Fruit fly (Drosophila melanogaster) whole organism, embryonic: Measurements from ENCODE around the gene CG46397.

Experiments
- BtbVII ChIP-seq: fragments of 200-800 bp; sonication (Bioruptor generic); optimal IDR thresholded peaks from 3 replicates; lab custom pipeline; 2017; ENCODE audit warnings: missing biosample characterization, mild to moderate bottlenecking, missing genetic modification characterization
- CG10209 ChIP-seq: fragments of 200-800 bp; sonication (Bioruptor generic); optimal IDR thresholded peaks from 3 replicates; lab custom pipeline; 2017; ENCODE audit warnings: missing biosample characterization, mild to moderate bottlenecking, missing genetic modification characterization, missing genetic modification reagents
- CG10267 ChIP-seq: fragments of 200-800 bp; sonication (Bioruptor generic); optimal IDR thresholded peaks from 2 replicates; lab custom pipeline; 2018; ENCODE audit warnings: missing biosample characterization, mild to moderate bottlenecking, missing genetic modification characterization, moderate library complexity
- CG10543 ChIP-seq: fragments of 200-800 bp; sonication (Bioruptor generic); optimal IDR thresholded peaks from 3 replicates; lab custom pipeline; 2017; ENCODE audit warnings: missing biosample characterization, mild to moderate bottlenecking, missing genetic modification characterization, moderate library complexity
- CG12236 ChIP-seq: fragments of 200-800 bp; sonication (Bioruptor generic); optimal IDR thresholded peaks from 2 replicates; lab custom pipeline; 2016; ENCODE audit warnings: missing biosample characterization, missing genetic modification characterization
- CG1233 ChIP-seq: fragments of 200-800 bp; sonication (Bioruptor generic); optimal IDR thresholded peaks from 4 replicates; lab custom pipeline; 2018; ENCODE audit warnings: missing biosample characterization, mild to moderate bottlenecking, missing genetic modification characterization
- CG12769 ChIP-seq: fragments of 200-800 bp; sonication (Bioruptor generic); optimal IDR thresholded peaks from 2 replicates; lab custom pipeline; 2019; ENCODE audit warnings: missing biosample characterization, mild to moderate bottlenecking, missing genetic modification characterization, moderate library complexity
- CG13296 ChIP-seq: fragments of 200-800 bp; sonication (Bioruptor generic); optimal IDR thresholded peaks from 3 replicates; lab custom pipeline; 2018; ENCODE audit warnings: missing biosample characterization, mild to moderate bottlenecking, missing genetic modification characterization
- CG2120 ChIP-seq: fragments of 200-800 bp; sonication (Bioruptor generic); optimal IDR thresholded peaks from 3 replicates; lab custom pipeline; 2016; ENCODE audit warnings: missing biosample characterization, missing genetic modification characterization
- CG2199 ChIP-seq: fragments of 200-800 bp; sonication (Bioruptor generic); IDR thresholded peaks from 3 replicates; pipeline ENCODE4 v1.3.6; 2022; ENCODE audit warnings: missing biosample characterization, missing genetic modification characterization
- CG33213 ChIP-seq: fragments of 200-800 bp; sonication (Bioruptor generic); optimal IDR thresholded peaks from 3 replicates; lab custom pipeline; 2016; ENCODE audit warnings: missing biosample characterization, missing genetic modification characterization
- CG3726 ChIP-seq: fragments of 200-800 bp; sonication (Bioruptor generic); IDR thresholded peaks from 3 replicates; pipeline ENCODE4, ENCODE4 v1.3.6; 2022; ENCODE audit warnings: missing biosample characterization, missing genetic modification characterization
- CG4424 ChIP-seq: fragments of 200-800 bp; sonication (Bioruptor generic); optimal IDR thresholded peaks from 3 replicates; lab custom pipeline; 2016; ENCODE audit warnings: missing biosample characterization, missing genetic modification characterization
- CG6272 ChIP-seq: fragments of 200-800 bp; sonication (Bioruptor generic); IDR thresholded peaks from 2 replicates; pipeline ENCODE4 v1.3.6; 2022; ENCODE audit warnings: missing biosample characterization, missing genetic modification characterization
- CG7357 ChIP-seq: fragments of 200-800 bp; sonication (Bioruptor generic); IDR thresholded peaks from 3 replicates; pipeline ENCODE4 v1.3.6; 2022; ENCODE audit warnings: missing biosample characterization, missing genetic modification characterization
- CG8089 ChIP-seq: fragments of 200-800 bp; sonication (Bioruptor generic); optimal IDR thresholded peaks from 3 replicates; lab custom pipeline; 2016; ENCODE audit warnings: missing biosample characterization, missing genetic modification characterization
- CG8290 ChIP-seq, 3 experiments: fragments of 200-800 bp; sonication (Bioruptor generic); optimal IDR thresholded peaks; 2 replicates each; lab custom pipeline; 2016 to 2019; ENCODE audit warnings: missing biosample characterization in 3 of 3, missing genetic modification characterization in 3 of 3, mild to moderate bottlenecking in 2 of 3, moderate library complexity in 1 of 3
- CG8388 ChIP-seq: fragments of 200-800 bp; sonication (Bioruptor generic); optimal IDR thresholded peaks from 2 replicates; lab custom pipeline; 2019; ENCODE audit warnings: missing biosample characterization, mild to moderate bottlenecking, missing genetic modification characterization, moderate library complexity
- Chrac-16 ChIP-seq: fragments of 200-800 bp; sonication (Bioruptor generic); optimal IDR thresholded peaks from 3 replicates; lab custom pipeline; 2016; ENCODE audit warnings: missing biosample characterization, missing genetic modification characterization
- D ChIP-seq, 2 experiments: fragments of 200-800 bp in 1 of 2; fragments of >200 bp in 1 of 2; sonication (Bioruptor generic) in 1 of 2; optimal IDR thresholded peaks; 2 replicates in 1 of 2; 3 replicates in 1 of 2; lab custom pipeline; 2017; ENCODE audit warnings: mild to moderate bottlenecking in 1 of 2, missing biosample characterization in 1 of 2, missing genetic modification characterization in 1 of 2, missing genetic modification reagents in 1 of 2
- Doc3 ChIP-seq: fragments of 200-800 bp; sonication (Bioruptor generic); IDR thresholded peaks from 3 replicates; pipeline ENCODE4 v1.3.6; 2022; ENCODE audit warnings: missing biosample characterization, missing genetic modification characterization; ENCODE audit not compliant: partially characterized antibody
- HmgD ChIP-seq: fragments of 200-800 bp; sonication (Bioruptor generic); optimal IDR thresholded peaks from 3 replicates; lab custom pipeline; 2016; ENCODE audit warnings: missing biosample characterization, missing genetic modification characterization
- Hr3 ChIP-seq: fragments of 200-800 bp; sonication (Bioruptor generic); optimal IDR thresholded peaks from 3 replicates; lab custom pipeline; 2016; ENCODE audit warnings: missing biosample characterization, missing genetic modification characterization
- Jarid2 ChIP-seq: fragments of 200-800 bp; sonication (Bioruptor generic); optimal IDR thresholded peaks from 3 replicates; lab custom pipeline; 2017; ENCODE audit warnings: mild to moderate bottlenecking, missing biosample characterization, missing genetic modification reagents, missing genetic modification characterization
- MTF-1 ChIP-seq: fragments of 200-800 bp; sonication (Bioruptor generic); optimal IDR thresholded peaks from 2 replicates; lab custom pipeline; 2018; ENCODE audit warnings: missing biosample characterization, mild to moderate bottlenecking, missing genetic modification characterization, borderline replicate concordance
- Meics ChIP-seq: fragments of 200-800 bp; sonication (Bioruptor generic); optimal IDR thresholded peaks from 2 replicates; lab custom pipeline; 2017; ENCODE audit warnings: missing biosample characterization, mild to moderate bottlenecking, missing genetic modification characterization
- Neu2 ChIP-seq: fragments of 200-800 bp; sonication (Bioruptor generic); optimal IDR thresholded peaks from 3 replicates; lab custom pipeline; 2016; ENCODE audit warnings: missing biosample characterization, missing genetic modification characterization, borderline replicate concordance
- Nf-YC ChIP-seq: fragments of 200-800 bp; optimal IDR thresholded peaks from 3 replicates; lab custom pipeline; 2019; ENCODE audit warnings: missing biosample characterization, mild to moderate bottlenecking, missing genetic modification characterization, moderate library complexity
- YL-1 ChIP-seq: fragments of 200-800 bp; sonication (Bioruptor generic); optimal IDR thresholded peaks from 3 replicates; lab custom pipeline; 2017; ENCODE audit warnings: missing biosample characterization, mild to moderate bottlenecking, missing genetic modification characterization
- ara ChIP-seq: fragments of 200-800 bp; sonication (Bioruptor generic); IDR thresholded peaks from 2 replicates; pipeline ENCODE4 v1.3.6; 2022; ENCODE audit warnings: missing biosample characterization, missing genetic modification characterization
- ash1 ChIP-seq: fragments of 200-800 bp; sonication (Bioruptor generic); optimal IDR thresholded peaks from 2 replicates; lab custom pipeline; 2018; ENCODE audit warnings: missing biosample characterization, mild to moderate bottlenecking, missing genetic modification characterization
- ato ChIP-seq: fragments of 200-800 bp; sonication (Bioruptor generic); IDR thresholded peaks from 2 replicates; pipeline ENCODE4 v1.3.6; 2022; ENCODE audit warnings: missing biosample characterization, missing genetic modification characterization; ENCODE audit not compliant: partially characterized antibody
- chinmo ChIP-seq: fragments of 200-800 bp; sonication (Bioruptor generic); IDR thresholded peaks from 4 replicates; pipeline ENCODE4 v1.3.6; 2022; ENCODE audit warnings: missing biosample characterization, missing genetic modification characterization; ENCODE audit not compliant: partially characterized antibody
- chn ChIP-seq: fragments of 200-800 bp; sonication (Bioruptor generic); optimal IDR thresholded peaks from 2 replicates; lab custom pipeline; 2016; ENCODE audit warnings: missing biosample characterization, missing genetic modification characterization
- da ChIP-seq: fragments of 200-800 bp; sonication (Bioruptor generic); optimal IDR thresholded peaks from 2 replicates; lab custom pipeline; 2016; ENCODE audit warnings: missing biosample characterization, missing genetic modification characterization
- ken ChIP-seq: fragments of 200-800 bp; sonication (Bioruptor generic); IDR thresholded peaks from 3 replicates; pipeline ENCODE4 v1.3.6; 2022; ENCODE audit warnings: missing biosample characterization, missing genetic modification characterization
- luna ChIP-seq: fragments of 200-800 bp; sonication (Bioruptor generic); optimal IDR thresholded peaks from 2 replicates; lab custom pipeline; 2016; ENCODE audit warnings: missing biosample characterization, missing genetic modification characterization
- p53 ChIP-seq: fragments of 200-800 bp; sonication (Bioruptor generic); optimal IDR thresholded peaks from 2 replicates; lab custom pipeline; 2016; ENCODE audit warnings: missing biosample characterization, missing genetic modification characterization
- ranshi ChIP-seq: fragments of 200-800 bp; sonication (Bioruptor generic); IDR thresholded peaks from 2 replicates; pipeline ENCODE4 v1.3.6; 2022; ENCODE audit warnings: missing biosample characterization, missing genetic modification characterization
- sc ChIP-seq, 3 experiments: fragments of >200 bp in 2 of 3; fragments of 200-800 bp in 1 of 3; sonication (Bioruptor generic) in 1 of 3; optimal IDR thresholded peaks; 2 replicates in 2 of 3; 3 replicates in 1 of 3; lab custom pipeline; 2017; ENCODE audit warnings: mild to moderate bottlenecking in 1 of 3, missing biosample characterization in 1 of 3, missing genetic modification characterization in 1 of 3, missing genetic modification reagents in 1 of 3
- sisA ChIP-seq: fragments of 200-800 bp; sonication (Bioruptor generic); IDR thresholded peaks from 2 replicates; pipeline ENCODE4 v1.3.6; 2022; ENCODE audit warnings: missing biosample characterization, missing genetic modification characterization
- slbo ChIP-seq: fragments of 200-800 bp; sonication (Bioruptor generic); IDR thresholded peaks from 2 replicates; pipeline ENCODE4 v1.3.6; 2022; ENCODE audit warnings: missing biosample characterization, missing genetic modification characterization
- sna ChIP-seq: fragments of 200-800 bp; sonication (Bioruptor generic); IDR thresholded peaks from 2 replicates; pipeline ENCODE4 v1.3.6; 2022; ENCODE audit warnings: missing biosample characterization, missing genetic modification characterization; ENCODE audit not compliant: partially characterized antibody
- sr ChIP-seq: fragments of 200-800 bp; sonication (Bioruptor generic); IDR thresholded peaks from 3 replicates; pipeline ENCODE4 v1.3.6; 2022; ENCODE audit warnings: missing biosample characterization, missing genetic modification characterization
- trh ChIP-seq: fragments of 200-800 bp; sonication (Bioruptor generic); optimal IDR thresholded peaks from 2 replicates; lab custom pipeline; 2016; ENCODE audit warnings: missing biosample characterization, missing genetic modification characterization
- wek ChIP-seq: fragments of 200-800 bp; sonication (Bioruptor generic); optimal IDR thresholded peaks from 3 replicates; lab custom pipeline; 2018; ENCODE audit warnings: missing biosample characterization, mild to moderate bottlenecking, missing genetic modification characterization, moderate library complexity
- zf30C ChIP-seq: fragments of 200-800 bp; sonication (Bioruptor generic); optimal IDR thresholded peaks from 3 replicates; lab custom pipeline; 2018; ENCODE audit warnings: missing biosample characterization, mild to moderate bottlenecking, missing genetic modification characterization

Gene CG46397

dm6 chr2L:8984614-8985318, 37.7 kb downstream of the CG46397 start, which contains the start of gene CG13101 (continued):
- peak; percentile 68 for TF ChIP-seq CG8290 (GFP tag; optimal IDR thresholded peaks at IDR 0.05; lab: Kevin White, UChicago)
- TF ChIP-seq CG8290 (tag; optimal IDR thresholded peaks at IDR 0.05; lab: Kevin White, UChicago): peak in 1 of 2 experiments; percentile 70
- TF ChIP-seq Chrac-16 (GFP tag; lab: Kevin White, UChicago): peak; percentile 89
- TF ChIP-seq sr (GFP tag; lab: Robert Waterston, UW): no peak
- TF ChIP-seq sisA: peak; percentile 89
- no peak for TF ChIP-seq ash1 (GFP tag; lab: Kevin White, UChicago)
- 0 out of 4 replicates have a peak, but pooled peaks have one; percentile 65 for TF ChIP-seq chinmo
- no peak for TF ChIP-seq wek (GFP tag; lab: Kevin White, UChicago)
- peak; percentile 39 for TF ChIP-seq CG10543 (GFP tag; lab: Kevin White, UChicago)
- TF ChIP-seq sna (GFP tag; lab: Robert Waterston, UW): no peak
- peak; percentile 83 for TF ChIP-seq chn (GFP tag; lab: Kevin White, UChicago)
- peak; percentile 94 for TF ChIP-seq CG8388
- peak; percentile 90 for TF ChIP-seq CG12769
- TF ChIP-seq ara (GFP tag; lab: Robert Waterston, UW): peak; percentile 93
- peak; percentile 89 for TF ChIP-seq BtbVII (GFP tag; lab: Kevin White, UChicago)
- TF ChIP-seq CG1233 (GFP tag; lab: Kevin White, UChicago): peak; percentile 87
- peak; percentile 93 for TF ChIP-seq Meics
- TF ChIP-seq CG2199 (GFP tag; lab: Robert Waterston, UW): peak; percentile 93
- no peak for TF ChIP-seq Doc3 (GFP tag; lab: Robert Waterston, UW)
- TF ChIP-seq CG6272: no peak; the same call in none of the 2 replicates
- no peak for TF ChIP-seq sc (optimal IDR thresholded peaks at IDR 0.05; lab: Kevin White, UChicago)
- peak; percentile 85 for TF ChIP-seq sc (GFP tag; optimal IDR thresholded peaks at IDR 0.05; lab: Kevin White, UChicago)
- TF ChIP-seq CG2120 (GFP tag; lab: Kevin White, UChicago): peak; percentile 93
- TF ChIP-seq MTF-1 (GFP tag; lab: Kevin White, UChicago): peak; percentile 79
- TF ChIP-seq Nf-YC: peak; percentile 71
- TF ChIP-seq zf30C (GFP tag; lab: Kevin White, UChicago): peak; percentile 75
- peak; percentile 61 for TF ChIP-seq YL-1 (GFP tag; lab: Kevin White, UChicago)
- TF ChIP-seq CG12236 (GFP tag; lab: Kevin White, UChicago): peak; percentile 56
- TF ChIP-seq CG10209 (GFP tag; lab: Kevin White, UChicago): peak; percentile 89
- peak; percentile 89 for TF ChIP-seq CG10267
- peak; percentile 4 for TF ChIP-seq luna (GFP tag; lab: Kevin White, UChicago)
- peak; percentile 94 for TF ChIP-seq slbo (GFP tag; lab: Robert Waterston, UW)
- TF ChIP-seq CG7357: peak; percentile 83; the same call in 2 of the 3 replicates
- TF ChIP-seq ranshi (GFP tag; lab: Robert Waterston, UW): peak; percentile 94
- TF ChIP-seq D (optimal IDR thresholded peaks at IDR 0.05; lab: Kevin White, UChicago): no peak
- TF ChIP-seq D (GFP tag; optimal IDR thresholded peaks at IDR 0.05; lab: Kevin White, UChicago): peak; percentile 89
- TF ChIP-seq CG13296 (GFP tag; lab: Kevin White, UChicago): peak; percentile 93
- TF ChIP-seq ato (GFP tag; lab: Robert Waterston, UW): no peak
- peak; percentile 5 for TF ChIP-seq p53 (GFP tag; lab: Kevin White, UChicago)
- TF ChIP-seq CG33213 (GFP tag; lab: Kevin White, UChicago): peak; percentile 56
- TF ChIP-seq Hr3 (GFP tag; lab: Kevin White, UChicago): peak; percentile 90
- no peak; the same call in 2 of the 3 replicates for TF ChIP-seq CG3726
- TF ChIP-seq CG8089: peak; percentile 63
- TF ChIP-seq HmgD: no peak
- TF ChIP-seq Jarid2 (GFP tag; lab: Kevin White, UChicago): peak; percentile 78
- TF ChIP-seq CG4424 (GFP tag; lab: Kevin White, UChicago): peak; percentile 93
- TF ChIP-seq da (GFP tag; lab: Kevin White, UChicago): peak; percentile 50
- peak; percentile 60 for TF ChIP-seq trh (GFP tag; lab: Kevin White, UChicago)
- no peak; the same call in 1 of the 3 replicates for TF ChIP-seq ken (GFP tag; lab: Robert Waterston, UW)
- no peak for TF ChIP-seq Neu2 (GFP tag; lab: Kevin White, UChicago)
